Worm (Caenorhabditis elegans) whole organism, midembryonic: Measurements from ENCODE around the gene mpst-1.

Source experiments
- T22C8.4 ChIP-seq: fragments of 200-800 bp; sonication (Bioruptor generic); IDR thresholded peaks from 2 replicates; pipeline ENCODE4 v1.3.6; 2022; ENCODE audit warnings: missing genetic modification characterization, missing compliant biosample characterization
- cog-1 ChIP-seq: sonication (generic microtip); optimal IDR thresholded peaks from 2 replicates; lab custom pipeline; 2016; ENCODE audit warnings: missing genetic modification characterization, missing compliant biosample characterization
- flt-1 ChIP-seq: fragments of 200-800 bp; sonication (Bioruptor generic); IDR thresholded peaks from 2 replicates; pipeline ENCODE4 v1.3.6; 2022; ENCODE audit warnings: missing genetic modification characterization, missing compliant biosample characterization
- klf-2 ChIP-seq: fragments of 200-800 bp; sonication (Bioruptor generic); conservative IDR thresholded peaks from 2 replicates; pipeline ENCODE4 v1.3.6; 2022; ENCODE audit warnings: missing genetic modification reagents, missing genetic modification characterization, missing compliant biosample characterization
- med-1 ChIP-seq: sonication (generic microtip); optimal IDR thresholded peaks from 2 replicates; lab custom pipeline; 2017; ENCODE audit warnings: missing genetic modification characterization, mild to moderate bottlenecking, missing compliant biosample characterization, antibody characterized with exemption, missing genetic modification reagents; ENCODE audit not compliant: insufficient read depth
- ref-1 ChIP-seq: fragments of 200-800 bp; sonication (Bioruptor generic); conservative IDR thresholded peaks from 2 replicates; pipeline ENCODE4 v1.3.6; 2022; ENCODE audit warnings: missing genetic modification reagents, missing genetic modification characterization, missing compliant biosample characterization
- tab-1 ChIP-seq: fragments of 200-800 bp; sonication (Bioruptor generic); IDR thresholded peaks from 2 replicates; pipeline ENCODE4 v1.3.6; 2022; ENCODE audit warnings: missing genetic modification characterization, missing compliant biosample characterization
- ztf-23 ChIP-seq: fragments of 200-800 bp; sonication (Bioruptor generic); IDR thresholded peaks from 2 replicates; pipeline ENCODE4 v1.3.6; 2022; ENCODE audit warnings: missing genetic modification reagents, missing genetic modification characterization, missing compliant biosample characterization
- ztf-29 ChIP-seq: fragments of 200-800 bp; sonication (Bioruptor generic); IDR thresholded peaks from 2 replicates; pipeline ENCODE4 v1.3.6; 2022; ENCODE audit warnings: missing genetic modification reagents, missing genetic modification characterization, missing compliant biosample characterization

The mpst-1 gene

DNA sequence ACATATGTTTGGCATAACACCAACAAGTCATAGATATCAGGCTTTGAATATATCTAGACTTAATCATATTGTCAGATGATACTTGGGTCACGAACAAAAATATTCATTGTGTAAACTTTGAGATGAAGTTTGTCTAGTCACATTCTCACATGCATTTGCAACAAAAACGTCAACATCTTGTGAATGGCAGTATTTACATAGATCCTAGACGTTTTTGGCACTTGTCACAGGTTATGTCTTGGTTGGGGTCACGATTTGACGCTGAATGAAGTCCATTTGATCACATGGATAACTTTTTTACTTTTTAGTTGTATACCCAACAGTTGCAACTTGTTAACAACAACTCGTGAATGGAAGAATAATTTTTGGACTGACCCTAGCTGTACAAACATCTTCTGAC, 28.5 kb downstream of the mpst-1 start:
- TF ChIP-seq med-1 (GFP tag; lab: Kevin White, UChicago) (no peak), ztf-23 (GFP tag; lab: Robert Waterston, UW) (no peak), T22C8.4 (GFP tag; lab: Robert Waterston, UW) (no peak), tab-1 (GFP tag; lab: Robert Waterston, UW) (no peak), ztf-29 (GFP tag; lab: Robert Waterston, UW) (no peak), flt-1 (no peak), cog-1 (tag; lab: Kevin White, UChicago) (no peak), ref-1 (GFP tag; lab: Robert Waterston, UW) (no peak), klf-2 (GFP tag; lab: Robert Waterston, UW) (no peak)

DNA sequence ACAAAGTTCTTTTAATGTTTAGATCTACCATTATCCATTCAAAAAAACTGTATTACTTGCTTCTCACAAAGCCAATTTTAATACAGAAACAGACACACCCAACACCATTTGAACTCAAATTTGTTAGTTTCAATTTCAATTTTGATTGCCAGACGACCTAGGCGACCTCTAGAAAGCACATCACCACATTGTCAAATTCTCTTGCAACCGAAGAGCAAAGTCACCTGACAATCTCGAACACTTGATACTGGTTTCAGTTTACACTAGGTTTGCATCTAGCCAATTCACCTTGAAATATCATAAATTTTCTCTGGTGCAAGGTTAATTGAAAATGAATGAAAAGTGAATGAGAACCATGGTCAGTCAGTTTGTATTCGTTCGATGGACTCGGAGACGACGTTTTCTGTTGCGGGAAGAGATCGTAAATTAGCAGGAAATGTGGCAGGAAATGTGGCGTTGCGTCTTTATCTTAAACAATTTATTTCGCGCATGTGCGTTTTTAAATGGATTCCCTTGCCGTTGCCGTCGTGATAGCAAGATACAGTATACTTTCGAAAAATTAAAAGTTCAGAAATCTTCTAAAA, 29.5 kb downstream of the mpst-1 start:
- TF ChIP-seq cog-1 (tag; lab: Kevin White, UChicago) (no peak), ref-1 (GFP tag; lab: Robert Waterston, UW) (no peak), ztf-29 (GFP tag; lab: Robert Waterston, UW) (no peak), T22C8.4 (GFP tag; lab: Robert Waterston, UW) (no peak), tab-1 (GFP tag; lab: Robert Waterston, UW) (no peak)

DNA sequence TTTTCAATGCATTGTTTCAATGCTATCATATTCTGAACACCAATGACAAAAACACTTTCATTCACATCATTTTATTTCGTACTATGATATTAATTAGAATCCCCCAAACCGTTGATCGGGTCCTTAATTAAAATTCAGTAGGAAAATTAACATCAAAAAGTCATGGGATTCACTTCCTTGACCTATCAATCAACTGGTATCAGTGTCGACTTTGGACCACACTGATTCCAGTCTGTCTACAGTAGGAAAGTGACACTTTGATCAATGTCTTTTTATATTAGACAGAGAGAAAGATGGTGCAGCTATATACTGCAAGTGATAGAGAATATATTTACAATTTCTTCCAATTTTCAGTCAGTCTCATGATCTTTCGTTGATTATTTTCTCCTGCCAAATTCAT, 30.5 kb downstream of the mpst-1 start:
- TF ChIP-seq flt-1 (no peak), ztf-23 (GFP tag; lab: Robert Waterston, UW) (no peak), med-1 (GFP tag; lab: Kevin White, UChicago) (no peak), ref-1 (GFP tag; lab: Robert Waterston, UW) (no peak), tab-1 (GFP tag; lab: Robert Waterston, UW) (no peak), klf-2 (GFP tag; lab: Robert Waterston, UW) (no peak), T22C8.4 (GFP tag; lab: Robert Waterston, UW) (no peak)

DNA sequence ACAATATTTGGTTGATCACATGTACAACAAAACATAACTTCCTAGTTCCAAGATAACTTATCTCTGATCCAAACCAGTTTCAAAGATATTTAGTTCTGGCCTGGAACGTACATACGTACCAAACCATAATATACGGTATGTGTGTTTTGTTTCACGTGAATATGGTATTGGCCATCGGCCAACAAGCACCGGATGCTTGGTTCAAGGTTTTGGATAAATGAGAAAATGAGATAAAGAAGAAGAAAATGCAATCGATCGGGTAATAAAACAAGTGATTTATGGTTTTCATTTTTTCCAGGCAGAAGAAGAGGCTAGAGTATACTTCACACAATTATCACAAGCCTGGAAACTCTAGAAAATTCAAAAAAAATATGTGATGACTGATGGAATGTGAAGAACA, 31.5 kb downstream of the mpst-1 start:
- no peak for TF ChIP-seq ztf-23 (GFP tag; lab: Robert Waterston, UW)

DNA sequence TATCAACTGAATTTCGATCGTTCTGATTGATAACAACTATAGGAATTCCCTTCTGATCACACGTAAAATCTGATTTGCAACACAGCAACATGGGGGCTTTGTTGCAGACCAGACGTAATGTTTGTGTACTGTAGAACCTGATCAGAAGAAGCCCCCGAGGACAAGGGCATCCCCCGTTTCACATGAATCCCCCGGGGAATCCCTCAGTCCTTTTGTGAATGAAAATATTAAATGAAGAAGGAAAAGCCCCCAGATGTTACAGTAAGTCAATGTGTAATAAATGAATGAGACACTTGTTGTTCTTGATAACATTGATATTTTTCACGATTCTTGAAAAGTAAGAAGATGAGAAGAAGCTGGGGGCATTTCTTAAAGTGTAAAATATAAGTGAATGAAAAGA, 32.7 kb downstream of the mpst-1 start:
- TF ChIP-seq tab-1 (GFP tag; lab: Robert Waterston, UW) (no peak), flt-1 (no peak), med-1 (GFP tag; lab: Kevin White, UChicago) (no peak), ref-1 (GFP tag; lab: Robert Waterston, UW) (no peak), ztf-23 (GFP tag; lab: Robert Waterston, UW) (no peak)

DNA sequence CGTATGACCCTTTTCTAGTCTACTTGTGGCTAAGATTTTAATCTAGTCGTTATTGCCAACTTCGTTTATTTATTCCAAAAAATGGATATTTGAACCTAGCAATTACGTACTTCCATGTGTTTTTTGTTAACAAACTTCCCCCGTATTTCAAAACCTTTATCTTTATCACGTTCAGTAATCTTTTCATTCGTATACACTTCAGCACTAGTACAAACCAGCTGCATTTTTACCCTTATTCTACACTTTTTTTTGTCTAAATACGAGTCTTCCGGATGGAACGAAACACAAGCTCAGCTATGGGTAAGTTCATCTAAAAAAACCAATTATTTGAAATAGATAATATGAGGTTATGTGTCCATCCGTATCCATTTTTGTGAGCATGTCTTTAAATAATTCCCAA, 37.4 kb downstream of the mpst-1 start, which contains the start of gene D2023.1:
Gene D2023.1 (plus strand): TSS at position 77 of the 400 bp plus-strand sequence.
- no peak for TF ChIP-seq tab-1 (GFP tag; lab: Robert Waterston, UW)
- no peak for TF ChIP-seq cog-1 (tag; lab: Kevin White, UChicago)
- no peak for TF ChIP-seq ztf-29 (GFP tag; lab: Robert Waterston, UW)

DNA sequence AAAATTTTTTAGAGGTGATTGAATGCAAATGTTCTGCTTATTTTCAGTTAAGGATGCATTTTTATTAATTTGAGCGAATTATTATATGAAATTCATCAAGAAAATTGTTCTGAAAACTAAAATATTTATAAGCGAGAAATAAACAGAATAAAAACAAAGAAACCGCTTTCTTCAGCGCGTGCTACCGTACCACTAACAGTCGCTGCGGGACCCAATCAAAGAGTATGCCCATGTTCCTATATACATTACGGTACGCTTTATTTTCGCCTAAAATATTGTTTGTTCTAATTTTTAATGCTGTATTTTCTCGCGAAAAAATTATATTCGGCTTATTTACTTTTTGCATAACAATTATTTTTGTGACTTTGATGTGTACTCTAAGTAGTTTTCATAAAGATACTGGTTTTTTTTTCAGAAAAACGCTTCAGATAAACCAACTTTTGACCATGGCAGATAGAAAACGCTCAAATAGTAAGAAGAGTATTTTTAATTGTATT, 39.1 kb downstream of the mpst-1 start, which contains the start of gene F55A11.8:
Gene F55A11.8 (plus strand): TSS at position 447 of the 497 bp plus-strand sequence.
- TF ChIP-seq tab-1 (GFP tag; lab: Robert Waterston, UW) (no peak), flt-1 (no peak), ztf-29 (GFP tag; lab: Robert Waterston, UW) (no peak), T22C8.4 (GFP tag; lab: Robert Waterston, UW) (no peak), med-1 (GFP tag; lab: Kevin White, UChicago) (no peak), klf-2 (GFP tag; lab: Robert Waterston, UW) (no peak), cog-1 (tag; lab: Kevin White, UChicago) (no peak), ztf-23 (GFP tag; lab: Robert Waterston, UW) (no peak)

DNA sequence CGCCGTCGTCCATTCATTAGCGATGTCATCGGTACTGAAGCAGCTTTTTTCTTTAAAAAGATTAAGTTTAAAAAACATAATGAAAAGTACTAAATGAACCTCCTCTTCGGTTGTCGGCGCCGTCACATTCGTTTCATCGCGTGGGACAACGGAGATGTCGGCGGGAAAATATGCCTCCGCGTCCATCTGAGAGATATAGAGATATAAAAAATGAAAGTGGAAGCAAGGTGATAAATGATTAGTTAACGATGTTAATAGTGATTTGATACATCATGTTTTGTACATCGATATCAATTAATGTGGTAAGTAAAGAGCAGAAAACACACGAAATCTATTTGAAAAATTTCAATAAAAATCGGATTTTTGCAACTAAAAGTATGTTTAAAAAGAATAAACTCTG, 39.6 kb downstream of the mpst-1 start, which contains the start of gene F55A11.7:
Gene F55A11.7 (minus strand): TSS at position 186 of the 400 bp plus-strand sequence.
- no peak for TF ChIP-seq flt-1
- TF ChIP-seq med-1 (GFP tag; lab: Kevin White, UChicago): no peak
- no peak for TF ChIP-seq cog-1 (tag; lab: Kevin White, UChicago)
- TF ChIP-seq ztf-23 (GFP tag; lab: Robert Waterston, UW): no peak
- no peak for TF ChIP-seq klf-2 (GFP tag; lab: Robert Waterston, UW)
- TF ChIP-seq T22C8.4 (GFP tag; lab: Robert Waterston, UW): no peak
- TF ChIP-seq ztf-29 (GFP tag; lab: Robert Waterston, UW): no peak
- no peak for TF ChIP-seq tab-1 (GFP tag; lab: Robert Waterston, UW)
- no peak for TF ChIP-seq ref-1 (GFP tag; lab: Robert Waterston, UW)

DNA sequence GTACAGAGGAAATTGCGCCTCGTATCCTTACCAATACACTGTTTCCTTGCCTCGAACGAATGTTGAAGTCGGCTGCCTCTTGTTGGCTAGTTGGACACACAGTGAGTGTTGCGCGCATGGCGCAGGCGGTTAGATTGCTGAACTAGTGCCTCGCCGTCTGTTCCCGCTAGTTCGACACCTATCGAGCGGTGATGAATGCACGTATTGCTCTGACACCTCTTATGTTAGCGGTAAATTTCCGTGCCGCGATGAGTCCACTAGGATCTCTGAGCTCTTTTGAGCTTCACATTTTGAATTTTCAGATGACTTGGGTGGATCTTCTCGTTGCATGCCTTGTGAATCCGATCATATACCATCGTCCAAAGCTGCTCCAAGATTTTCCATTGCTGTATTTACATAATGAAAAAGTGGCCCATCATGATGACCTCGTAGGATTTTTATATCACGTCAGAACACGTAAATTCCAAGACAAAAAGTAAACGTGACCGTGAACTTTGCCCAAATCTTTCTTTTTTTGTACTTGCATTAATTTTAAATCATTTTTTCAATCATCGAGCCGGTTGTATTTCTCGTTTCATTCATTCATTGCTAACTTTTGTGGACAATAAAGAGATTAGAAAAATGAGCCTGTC, 43.9 kb downstream of the mpst-1 start, which contains the start of gene F55A11.11:
Gene F55A11.11 (plus strand): TSS at position 341 of the 632 bp plus-strand sequence.
- TF ChIP-seq tab-1 (GFP tag; lab: Robert Waterston, UW) (peak; percentile 96), ztf-29 (GFP tag; lab: Robert Waterston, UW) (peak; percentile 93), ztf-23 (GFP tag; lab: Robert Waterston, UW) (peak; percentile 97), ref-1 (GFP tag; lab: Robert Waterston, UW) (peak; percentile 93), klf-2 (GFP tag; lab: Robert Waterston, UW) (peak; percentile 90), flt-1 (peak; percentile 98), med-1 (GFP tag; lab: Kevin White, UChicago) (peak; percentile 87), cog-1 (tag; lab: Kevin White, UChicago) (peak; percentile 88), T22C8.4 (GFP tag; lab: Robert Waterston, UW) (peak; percentile 97)
